Fruit fly (Drosophila melanogaster) S2 (cell line): Measurements from ENCODE around the gene Snx21.

Experiments used
- CG8478 ChIP-seq: fragments of >200 bp; optimal IDR thresholded peaks from 2 replicates; lab custom pipeline; 2018
- CTCF ChIP-seq, 2 experiments: fragments of >200 bp; optimal IDR thresholded peaks; 2 replicates each; lab custom pipeline; 2018

- no peak for TF ChIP-seq CTCF (optimal IDR thresholded peaks at IDR 0.05; lab: Kevin White, UChicago)
- TF ChIP-seq CG8478 (lab: Kevin White, UChicago), result no peak
Measured at dm6 chr2L:2720368-2720767, 45.1 kb downstream of the Snx21 start.
